Fruit fly (Drosophila melanogaster) whole organism, embryonic: ENCODE data around the gene U2af50.

Source experiments
- CG7372 ChIP-seq: fragments of 200-800 bp; sonication (Bioruptor generic); IDR thresholded peaks from 2 replicates; pipeline ENCODE4 v1.3.6; 2022; ENCODE audit warnings: missing biosample characterization, missing genetic modification characterization
- Dbx ChIP-seq: fragments of 200-800 bp; sonication (Bioruptor generic); IDR thresholded peaks from 3 replicates; pipeline ENCODE4 v1.3.6; 2022; ENCODE audit warnings: missing biosample characterization, missing genetic modification characterization
- aop ChIP-seq: fragments of 200-800 bp; sonication (Bioruptor generic); IDR thresholded peaks from 2 replicates; pipeline ENCODE4 v1.3.6; 2022; ENCODE audit warnings: missing biosample characterization, missing genetic modification characterization
- br ChIP-seq: fragments of >200 bp; optimal IDR thresholded peaks from 2 replicates; lab custom pipeline; 2017
- fd96Cb ChIP-seq: fragments of 200-800 bp; sonication (Bioruptor generic); optimal IDR thresholded peaks from 2 replicates; lab custom pipeline; 2018; ENCODE audit warnings: missing biosample characterization, mild to moderate bottlenecking, missing genetic modification characterization, moderate library complexity
- ftz-f1 ChIP-seq: fragments of 200-800 bp; sonication (Bioruptor generic); optimal IDR thresholded peaks from 2 replicates; lab custom pipeline; 2016; ENCODE audit warnings: missing biosample characterization, missing genetic modification characterization
- pan ChIP-seq, 4 experiments: fragments of >200 bp in 3 of 4; fragments of 200-800 bp in 1 of 4; sonication (Bioruptor generic) in 1 of 4; optimal IDR thresholded peaks in 3 of 4; IDR thresholded peaks in 1 of 4; 2 replicates each; pipeline versions ENCODE4 v1.3.6 to Lab custom; 2017 to 2022; ENCODE audit warnings: missing biosample characterization in 2 of 4, missing genetic modification characterization in 2 of 4, mixed read lengths in 1 of 4

dm6 chrX:16405209-16405608 lies 46.4 kb upstream of the U2af50 start, which contains the start of gene CG4301:
- TF ChIP-seq aop (GFP tag; lab: Robert Waterston, UW) (no peak), fd96Cb (no peak), CG7372 (GFP tag; lab: Robert Waterston, UW) (no peak), br (lab: Kevin White, UChicago) (no peak), pan (optimal IDR thresholded peaks at IDR 0.05; lab: Kevin White, UChicago) (no peak), pan (GFP tag; optimal IDR thresholded peaks at IDR 0.05 in 1 of 2, IDR thresholded peaks at IDR 0.05 in 1 of 2) (no peak), ftz-f1 (GFP tag; lab: Kevin White, UChicago) (no peak), Dbx (GFP tag; lab: Robert Waterston, UW) (no peak)
